Worm (Caenorhabditis elegans): ENCODE data around the gene F46C5.1.

DNA sequence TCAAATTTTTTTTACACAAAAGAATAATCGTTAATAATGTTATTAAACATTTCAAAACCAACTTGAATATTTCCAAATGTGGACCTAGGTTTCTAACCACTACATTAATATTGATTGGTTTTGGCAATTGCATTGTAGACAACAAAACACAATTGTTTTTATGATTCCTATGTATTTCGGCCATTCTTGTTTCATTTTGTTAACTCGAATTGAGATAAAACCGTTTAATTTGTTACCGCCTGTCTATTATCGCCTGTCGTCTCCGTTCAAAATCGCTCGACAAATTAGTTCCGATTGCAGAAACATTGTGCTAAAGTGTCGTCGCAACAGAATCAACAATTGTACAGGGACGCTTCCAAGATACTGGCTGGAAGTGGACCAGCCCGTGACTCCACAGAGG, 50.3 kb downstream of the F46C5.1 start, which contains the start of gene let-19:
- TF ChIP-seq dao-5 (tag; optimal IDR thresholded peaks at IDR 0.05): no peak
- no peak for TF ChIP-seq him-1 (tag; optimal IDR thresholded peaks at IDR 0.05)

Data from whole organism, L4/young adult.